Worm (Caenorhabditis elegans) whole organism, L1 larva: ENCODE results near the gene C16C8.18.

ENCODE experiments used
- C04F5.9 ChIP-seq: sonication (generic microtip); optimal IDR thresholded peaks from 2 replicates; lab custom pipeline; 2016; ENCODE audit warnings: missing genetic modification characterization, missing compliant biosample characterization
- C16A3.4 ChIP-seq: fragments of 150-350 bp; optimal IDR thresholded peaks from 2 replicates; lab custom pipeline; 2014; ENCODE audit warnings: missing biosample characterization, missing genetic modification characterization
- Y116A8C.19 ChIP-seq: sonication (generic microtip); optimal IDR thresholded peaks from 2 replicates; lab custom pipeline; 2016; ENCODE audit warnings: missing compliant biosample characterization, missing genetic modification characterization, borderline replicate concordance
- aha-1 ChIP-seq: fragments of 150-350 bp; optimal IDR thresholded peaks from 2 replicates; lab custom pipeline; 2014; ENCODE audit warnings: missing biosample characterization, missing genetic modification characterization
- aly-2 ChIP-seq: fragments of 150-350 bp; optimal IDR thresholded peaks from 2 replicates; lab custom pipeline; 2014; ENCODE audit warnings: missing biosample characterization, missing genetic modification characterization
- ceh-82 ChIP-seq, 3 experiments: fragments of 150-350 bp in 1 of 3; sonication (generic microtip) in 2 of 3; optimal IDR thresholded peaks; 2 replicates each; lab custom pipeline; 2014 to 2017; ENCODE audit warnings: missing biosample characterization in 3 of 3, missing genetic modification characterization in 3 of 3
- ces-1 ChIP-seq: fragments of 150-350 bp; optimal IDR thresholded peaks from 2 replicates; lab custom pipeline; 2014; ENCODE audit warnings: missing biosample characterization, missing genetic modification reagents, missing genetic modification characterization
- dpl-1 ChIP-seq, 3 experiments: fragments of 150-350 bp in 2 of 3; sonication (generic microtip) in 1 of 3; optimal IDR thresholded peaks; 2 replicates each; lab custom pipeline; 2014 to 2017; ENCODE audit warnings: missing biosample characterization in 3 of 3, missing genetic modification characterization in 3 of 3, missing genetic modification reagents in 3 of 3
- efl-1 ChIP-seq, 4 experiments: fragments of 150-350 bp; optimal IDR thresholded peaks in 3 of 4; peaks in 1 of 4; 1 replicate in 1 of 4; 2 replicates in 3 of 4; lab custom pipeline; 2014; ENCODE audit warnings: missing biosample characterization in 2 of 4, missing genetic modification characterization in 2 of 4, missing genetic modification reagents in 2 of 4
- egl-27 ChIP-seq, 2 experiments: fragments of 150-350 bp in 1 of 2; sonication (generic microtip); optimal IDR thresholded peaks; 3 replicates each; lab custom pipeline; 2017 to 2018; ENCODE audit warnings: missing biosample characterization in 2 of 2, missing genetic modification characterization in 2 of 2, missing genetic modification reagents in 2 of 2
- elt-3 ChIP-seq, 6 experiments: fragments of 150-350 bp in 1 of 6; sonication (generic microtip); optimal IDR thresholded peaks; 2 replicates each; lab custom pipeline; 2017 to 2018; ENCODE audit warnings: missing biosample characterization in 6 of 6, missing genetic modification characterization in 6 of 6, inconsistent platforms in 1 of 6
- fkh-10 ChIP-seq: sonication (generic microtip); optimal IDR thresholded peaks from 2 replicates; lab custom pipeline; 2017; ENCODE audit warnings: missing biosample characterization, missing genetic modification reagents, missing genetic modification characterization
- hlh-17 ChIP-seq: fragments of 200-800 bp; sonication (Bioruptor generic); optimal IDR thresholded peaks from 2 replicates; lab custom pipeline; 2018; ENCODE audit warnings: missing genetic modification characterization, mild to moderate bottlenecking, missing compliant biosample characterization, moderate library complexity, borderline replicate concordance
- isw-1 ChIP-seq: fragments of 200-800 bp; sonication (Bioruptor generic); IDR thresholded peaks from 2 replicates; pipeline ENCODE4 v1.3.6; 2022; ENCODE audit warnings: missing genetic modification characterization, missing compliant biosample characterization
- lin-39 ChIP-seq: fragments of 150-350 bp; optimal IDR thresholded peaks from 2 replicates; lab custom pipeline; 2014; ENCODE audit warnings: missing biosample characterization, missing genetic modification reagents, missing genetic modification characterization
- mef-2 ChIP-seq: fragments of 150-350 bp; optimal IDR thresholded peaks from 2 replicates; lab custom pipeline; 2014; ENCODE audit warnings: missing biosample characterization, missing genetic modification characterization
- nhr-77 ChIP-seq: fragments of 150-350 bp; optimal IDR thresholded peaks from 2 replicates; lab custom pipeline; 2014; ENCODE audit warnings: missing biosample characterization, missing genetic modification characterization
- pag-3 ChIP-seq: sonication (generic microtip); optimal IDR thresholded peaks from 2 replicates; lab custom pipeline; 2017; ENCODE audit warnings: missing genetic modification characterization, mild to moderate bottlenecking, missing compliant biosample characterization, antibody characterized with exemption, borderline replicate concordance; ENCODE audit not compliant: insufficient read depth
- pqm-1 ChIP-seq: sonication (generic microtip); optimal IDR thresholded peaks from 3 replicates; lab custom pipeline; 2017; ENCODE audit warnings: missing biosample characterization, missing genetic modification characterization
- snu-23 ChIP-seq: sonication (generic microtip); optimal IDR thresholded peaks from 2 replicates; lab custom pipeline; 2016; ENCODE audit warnings: missing genetic modification characterization, missing compliant biosample characterization
- unc-130 ChIP-seq: fragments of 150-350 bp; optimal IDR thresholded peaks from 2 replicates; lab custom pipeline; 2017; ENCODE audit warnings: missing biosample characterization, missing genetic modification characterization, inconsistent platforms
- unc-30 ChIP-seq: sonication (generic microtip); optimal IDR thresholded peaks from 2 replicates; lab custom pipeline; 2017; ENCODE audit warnings: missing biosample characterization, missing genetic modification characterization
- unc-86 ChIP-seq: sonication (generic microtip); optimal IDR thresholded peaks from 2 replicates; lab custom pipeline; 2016; ENCODE audit warnings: missing genetic modification characterization, missing compliant biosample characterization
- xbp-1 ChIP-seq: sonication (generic microtip); optimal IDR thresholded peaks from 2 replicates; lab custom pipeline; 2016; ENCODE audit warnings: missing genetic modification characterization, missing compliant biosample characterization
- zip-4 ChIP-seq: fragments of 200-800 bp; sonication (Bioruptor generic); optimal IDR thresholded peaks from 2 replicates; lab custom pipeline; 2018; ENCODE audit warnings: mild to moderate bottlenecking, missing genetic modification characterization, moderate library complexity, missing compliant biosample characterization
- ztf-4 ChIP-seq: fragments of 150-350 bp; optimal IDR thresholded peaks from 2 replicates; lab custom pipeline; 2014; ENCODE audit warnings: missing biosample characterization, missing genetic modification characterization

The C16C8.18 gene

ce11 chrII:3476536-3476935 is 47.0 kb downstream of the C16C8.18 start:
- no peak for TF ChIP-seq ces-1 (GFP tag; lab: Kevin White, UChicago)
- TF ChIP-seq mef-2 (tag; lab: Kevin White, UChicago): no peak
- TF ChIP-seq efl-1 (optimal IDR thresholded peaks at IDR 0.05; lab: Kevin White, UChicago): no peak
- TF ChIP-seq efl-1 (GFP tag; optimal IDR thresholded peaks at IDR 0.05 in 1 of 2; lab: Kevin White, UChicago): no peak
- no peak for TF ChIP-seq egl-27 (tag; optimal IDR thresholded peaks at IDR 0.05; lab: Kevin White, UChicago)
- no peak for TF ChIP-seq xbp-1 (tag; lab: Kevin White, UChicago)
- no peak for TF ChIP-seq isw-1 (GFP tag; lab: Robert Waterston, UW)
- TF ChIP-seq C04F5.9 (tag; lab: Kevin White, UChicago): no peak
- TF ChIP-seq ceh-82 (tag; optimal IDR thresholded peaks at IDR 0.05; lab: Kevin White, UChicago): no peak
- no peak for TF ChIP-seq pag-3 (tag; lab: Kevin White, UChicago)
- no peak for TF ChIP-seq snu-23 (GFP tag; lab: Kevin White, UChicago)
- no peak for TF ChIP-seq dpl-1 (GFP tag; optimal IDR thresholded peaks at IDR 0.05; lab: Kevin White, UChicago)
- no peak for TF ChIP-seq aly-2 (tag; lab: Kevin White, UChicago)
- no peak for TF ChIP-seq lin-39 (tag; lab: Kevin White, UChicago)
- no peak for TF ChIP-seq hlh-17 (GFP tag; lab: Kevin White, UChicago)
- no peak for TF ChIP-seq fkh-10 (GFP tag; lab: Kevin White, UChicago)
- no peak for TF ChIP-seq unc-86 (tag; lab: Kevin White, UChicago)
- no peak for TF ChIP-seq unc-130 (tag; lab: Kevin White, UChicago)
- no peak for TF ChIP-seq aha-1 (tag; lab: Kevin White, UChicago)
- TF ChIP-seq Y116A8C.19 (tag; lab: Kevin White, UChicago): no peak
- TF ChIP-seq C16A3.4 (tag; lab: Kevin White, UChicago): no peak
- TF ChIP-seq, all 84 proteins: peak for 0

ce11 chrII:3477171-3477570 is 47.7 kb downstream of the C16C8.18 start, which contains the start of gene fbxb-104:
TSS of gene fbxb-104 (minus strand) at chrII:3477271.
- no peak for TF ChIP-seq pqm-1 (tag; lab: Kevin White, UChicago)
- no peak for TF ChIP-seq elt-3 (tag; optimal IDR thresholded peaks at IDR 0.05; lab: Kevin White, UChicago)
- TF ChIP-seq unc-30 (tag; lab: Kevin White, UChicago): no peak
- TF ChIP-seq zip-4 (GFP tag; lab: Kevin White, UChicago): no peak
- TF ChIP-seq nhr-77 (tag; lab: Kevin White, UChicago): no peak
- TF ChIP-seq ztf-4: no peak
